Worm (Caenorhabditis elegans) whole organism, mixed stage, embryonic: ENCODE data around the gene F58A3.3.

ENCODE experiments used
- lin-13 ChIP-seq: fragments of 150-350 bp; optimal IDR thresholded peaks from 2 replicates; lab custom pipeline; 2014; ENCODE audit warnings: missing biosample characterization, missing genetic modification characterization
- nhr-237 ChIP-seq: fragments of 150-350 bp; optimal IDR thresholded peaks from 2 replicates; lab custom pipeline; 2014; ENCODE audit warnings: missing biosample characterization, missing genetic modification characterization

DNA sequence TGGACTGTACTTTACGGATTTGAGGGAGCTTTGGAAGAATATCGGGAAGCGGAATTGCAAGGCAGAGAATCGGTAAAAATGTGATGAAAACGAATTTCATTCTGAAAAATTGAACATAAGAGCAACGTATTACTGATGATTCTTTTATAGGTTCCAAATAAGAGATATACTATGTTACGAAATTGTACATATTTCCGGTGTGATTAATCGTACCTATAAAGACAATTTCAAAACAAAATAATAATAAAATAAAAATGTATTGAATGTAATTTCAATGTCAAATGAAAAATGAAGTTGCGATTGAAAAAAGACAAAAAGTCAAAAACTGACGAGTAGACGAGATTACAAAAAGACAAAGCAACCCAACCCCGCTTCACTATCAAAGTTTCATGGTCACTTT is 3.5 kb upstream of the F58A3.3 start, which contains the start of gene ttr-31:
- no peak for TF ChIP-seq nhr-237
- no peak for TF ChIP-seq lin-13 (tag; lab: Kevin White, UChicago)
